Fruit fly (Drosophila melanogaster): ENCODE data around the gene CG42564.

The CG42564 gene

dm6 chr3R:6368550-6369238, 5.6 kb upstream of the CG42564 start, which contains the start of gene CG10286 (continued):
- TF ChIP-seq NfI (GFP tag; optimal IDR thresholded peaks at IDR 0.05), result peak; percentile 5
- peak; percentile 0 for TF ChIP-seq CG1233 (GFP tag; optimal IDR thresholded peaks at IDR 0.05)
- TF ChIP-seq CG1024 (GFP tag; IDR thresholded peaks at IDR 0.05), result peak; percentile 62; the same call in 1 of the 2 replicates
- TF ChIP-seq CG4854 (GFP tag; optimal IDR thresholded peaks at IDR 0.05), result no peak
- TF ChIP-seq CG16813 (GFP tag; IDR thresholded peaks at IDR 0.05; ENCODE audit: partially characterized antibody), result peak; percentile 70
- 0 out of 3 replicates have a peak, but pooled peaks have one; percentile 6 for TF ChIP-seq CG7357 (GFP tag; IDR thresholded peaks at IDR 0.05)
- 0 out of 3 replicates have a peak, but pooled peaks have one; percentile 8 for TF ChIP-seq CG11695 (GFP tag; IDR thresholded peaks at IDR 0.05)
- TF ChIP-seq CG8290 (GFP tag; optimal IDR thresholded peaks at IDR 0.05), result peak; percentile 38
- peak in 1 of 2 experiments; percentile 71 for TF ChIP-seq CG8290 (tag; optimal IDR thresholded peaks at IDR 0.05)
- TF ChIP-seq CG6813 (GFP tag; optimal IDR thresholded peaks at IDR 0.05), result peak; percentile 47
- TF ChIP-seq CG11456 (GFP tag; IDR thresholded peaks at IDR 0.05), result 0 out of 3 replicates have a peak, but pooled peaks have one; percentile 7
- peak; percentile 76 for TF ChIP-seq CG34224 (GFP tag; IDR thresholded peaks at IDR 0.05; ENCODE audit: partially characterized antibody)
- no peak for TF ChIP-seq cas (GFP tag; IDR thresholded peaks at IDR 0.05)
- peak; percentile 50; the same call in 1 of the 2 replicates for TF ChIP-seq CG6272 (GFP tag; IDR thresholded peaks at IDR 0.05)
- TF ChIP-seq CG10209 (GFP tag; optimal IDR thresholded peaks at IDR 0.05), result peak; percentile 16
- peak; percentile 34 for TF ChIP-seq HmgD (GFP tag; optimal IDR thresholded peaks at IDR 0.05)
- peak; percentile 35 for TF ChIP-seq CG14710 (tag; optimal IDR thresholded peaks at IDR 0.05)
- TF ChIP-seq D19A (tag; optimal IDR thresholded peaks at IDR 0.05), result no peak
- peak; percentile 46 for TF ChIP-seq CG12299 (tag; optimal IDR thresholded peaks at IDR 0.05)
- TF ChIP-seq Dek (tag; optimal IDR thresholded peaks at IDR 0.05), result peak; percentile 47
- TF ChIP-seq CG9797 (GFP tag; optimal IDR thresholded peaks at IDR 0.05), result peak; percentile 25
- TF ChIP-seq CG9437 (GFP tag; optimal IDR thresholded peaks at IDR 0.05), result peak; percentile 39
- TF ChIP-seq CG12155 (GFP tag; optimal IDR thresholded peaks at IDR 0.05), result no peak
- TF ChIP-seq CG9932 (GFP tag; IDR thresholded peaks at IDR 0.05), result peak; percentile 64
- TF ChIP-seq CG7963 (GFP tag; IDR thresholded peaks at IDR 0.05; ENCODE audit: partially characterized antibody), result peak; percentile 76; the same call in 1 of the 3 replicates
- TF ChIP-seq oc (tag; optimal IDR thresholded peaks at IDR 0.05), result no peak
- peak; percentile 70 for TF ChIP-seq YL-1 (GFP tag; optimal IDR thresholded peaks at IDR 0.05)
- peak; percentile 47 for TF ChIP-seq D19B (GFP tag; optimal IDR thresholded peaks at IDR 0.05)
- TF ChIP-seq CG6254 (GFP tag; optimal IDR thresholded peaks at IDR 0.05), result peak; percentile 13
- peak; percentile 14 for TF ChIP-seq CG4617 (GFP tag; optimal IDR thresholded peaks at IDR 0.05; ENCODE audit: borderline replicate concordance)
- TF ChIP-seq Dref (GFP tag; IDR thresholded peaks at IDR 0.05), result peak; percentile 91
- TF ChIP-seq CG5180 (GFP tag; optimal IDR thresholded peaks at IDR 0.05), result no peak
- TF ChIP-seq CG12104 (GFP tag; optimal IDR thresholded peaks at IDR 0.05), result peak; percentile 42
- peak; percentile 54; the same call in 1 of the 2 replicates for TF ChIP-seq nerfin-2 (GFP tag; IDR thresholded peaks at IDR 0.05; ENCODE audit: partially characterized antibody)
- peak; percentile 42 for TF ChIP-seq CG12659 (GFP tag; optimal IDR thresholded peaks at IDR 0.05)
- no peak for TF ChIP-seq z (GFP tag; IDR thresholded peaks at IDR 0.05)
- peak; percentile 12 for TF ChIP-seq CG30020 (tag; optimal IDR thresholded peaks at IDR 0.05)
- TF ChIP-seq bcd (GFP tag; optimal IDR thresholded peaks at IDR 0.05), result peak; percentile 19
- TF ChIP-seq Fer2 (tag; optimal IDR thresholded peaks at IDR 0.05), result no peak
- peak; percentile 86 for TF ChIP-seq CG8924 (tag; optimal IDR thresholded peaks at IDR 0.05)
- TF ChIP-seq CG10979 (tag; optimal IDR thresholded peaks at IDR 0.05), result peak; percentile 24
- TF ChIP-seq so (GFP tag; IDR thresholded peaks at IDR 0.05), result 0 out of 3 replicates have a peak, but pooled peaks have one; percentile 13
- TF ChIP-seq fd3F (GFP tag; optimal IDR thresholded peaks at IDR 0.05), result no peak
- TF ChIP-seq CG15601 (tag; optimal IDR thresholded peaks at IDR 0.05), result peak; percentile 40
- peak; percentile 24 for TF ChIP-seq jumu (GFP tag; optimal IDR thresholded peaks at IDR 0.05)
- peak; percentile 33 for TF ChIP-seq CG3281 (GFP tag; optimal IDR thresholded peaks at IDR 0.05)
- peak; percentile 71 for TF ChIP-seq CG12391 (tag; optimal IDR thresholded peaks at IDR 0.05)
- no peak for TF ChIP-seq CG6683 (GFP tag; optimal IDR thresholded peaks at IDR 0.05)

Measured in whole organism, embryonic.